Fruit fly (Drosophila melanogaster): ENCODE measurements around the gene iPLA2-VIA.

iPLA2-VIA gene

dm6 chr3L:9899046-9899659 lies 35.0 kb upstream of the iPLA2-VIA start, which contains the start of gene nudE (continued):
- TF ChIP-seq sage (GFP tag; optimal IDR thresholded peaks at IDR 0.05) (no peak), Dfd (GFP tag; optimal IDR thresholded peaks at IDR 0.05) (no peak), woc (GFP tag; optimal IDR thresholded peaks at IDR 0.05) (peak; percentile 23)

- TF ChIP-seq h (GFP tag; optimal IDR thresholded peaks at IDR 0.05) (peak; percentile 1), rgr (GFP tag; optimal IDR thresholded peaks at IDR 0.05) (peak; percentile 55), foxo (GFP tag; optimal IDR thresholded peaks at IDR 0.05) (peak in 1 of 2 experiments; percentile 22), Sp1 (GFP tag; optimal IDR thresholded peaks at IDR 0.05) (no peak), sv (GFP tag; optimal IDR thresholded peaks at IDR 0.05) (no peak), pan (optimal IDR thresholded peaks at IDR 0.05) (no peak), Rel (GFP tag; optimal IDR thresholded peaks at IDR 0.05) (no peak), Rel (tag; optimal IDR thresholded peaks at IDR 0.05) (peak; percentile 58), GATAd (GFP tag; optimal IDR thresholded peaks at IDR 0.05) (no peak), Hr78 (GFP tag; optimal IDR thresholded peaks at IDR 0.05) (no peak), HLH106 (tag; optimal IDR thresholded peaks at IDR 0.05) (peak; percentile 35), Hnf4 (GFP tag; optimal IDR thresholded peaks at IDR 0.05) (no peak), tai (GFP tag; optimal IDR thresholded peaks at IDR 0.05) (no peak), Hr83 (GFP tag; optimal IDR thresholded peaks at IDR 0.05; ENCODE audit: poor library complexity, severe bottlenecking) (peak; percentile 24), Jra (GFP tag; optimal IDR thresholded peaks at IDR 0.05) (no peak), psq (GFP tag; optimal IDR thresholded peaks at IDR 0.05) (no peak), Mio (GFP tag; optimal IDR thresholded peaks at IDR 0.05) (no peak), Dfd (GFP tag; optimal IDR thresholded peaks at IDR 0.05) (no peak), fru (GFP tag; optimal IDR thresholded peaks at IDR 0.05) (no peak), dmrt93B (GFP tag; optimal IDR thresholded peaks at IDR 0.05) (no peak), dsf (GFP tag; optimal IDR thresholded peaks at IDR 0.05; ENCODE audit: borderline replicate concordance) (no peak)
Observed at dm6 chr3L:9898355-9898754, 34.2 kb upstream of the iPLA2-VIA start, which contains the start of the genes CG6707 and CG46387. Gene CG6707, minus strand, starts transcription at chr3L:9898575. Gene CG46387, plus strand, starts transcription at chr3L:9898626.

dm6 chr3L:9897164-9897783 lies 33.1 kb upstream of the iPLA2-VIA start:
- TF ChIP-seq dmrt93B (GFP tag; optimal IDR thresholded peaks at IDR 0.05) (no peak), h (GFP tag; optimal IDR thresholded peaks at IDR 0.05) (peak; percentile 55), woc (GFP tag; optimal IDR thresholded peaks at IDR 0.05) (peak; percentile 1), CrebA (GFP tag; optimal IDR thresholded peaks at IDR 0.05; ENCODE audit: borderline replicate concordance) (no peak), CG9705 (GFP tag; optimal IDR thresholded peaks at IDR 0.05) (no peak), psq (GFP tag; optimal IDR thresholded peaks at IDR 0.05) (peak; percentile 6), rgr (GFP tag; optimal IDR thresholded peaks at IDR 0.05) (peak; percentile 56), tai (GFP tag; optimal IDR thresholded peaks at IDR 0.05) (no peak), usp (GFP tag; optimal IDR thresholded peaks at IDR 0.05) (no peak), fru (GFP tag; optimal IDR thresholded peaks at IDR 0.05) (peak; percentile 75), ey (GFP tag; optimal IDR thresholded peaks at IDR 0.05) (peak; percentile 6), br (GFP tag; optimal IDR thresholded peaks at IDR 0.05) (peak; percentile 57), Sp1 (GFP tag; optimal IDR thresholded peaks at IDR 0.05) (peak; percentile 4), Jra (GFP tag; optimal IDR thresholded peaks at IDR 0.05) (peak; percentile 49), OdsH (GFP tag; optimal IDR thresholded peaks at IDR 0.05) (peak; percentile 12), foxo (GFP tag; optimal IDR thresholded peaks at IDR 0.05) (peak in 1 of 2 experiments; percentile 58), Hnf4 (GFP tag; optimal IDR thresholded peaks at IDR 0.05) (peak; percentile 4), HLH106 (tag; optimal IDR thresholded peaks at IDR 0.05) (peak; percentile 22), Vsx2 (GFP tag; optimal IDR thresholded peaks at IDR 0.05; ENCODE audit: partially characterized antibody) (no peak), Mio (GFP tag; optimal IDR thresholded peaks at IDR 0.05) (no peak), Dfd (GFP tag; optimal IDR thresholded peaks at IDR 0.05) (no peak), Rel (GFP tag; optimal IDR thresholded peaks at IDR 0.05) (no peak), Rel (tag; optimal IDR thresholded peaks at IDR 0.05) (peak; percentile 61)

- no peak for TF ChIP-seq HLH106 (tag; optimal IDR thresholded peaks at IDR 0.05)
- no peak for TF ChIP-seq N (GFP tag; optimal IDR thresholded peaks at IDR 0.05)
Observed at dm6 chr3L:9894643-9895042, 30.5 kb upstream of the iPLA2-VIA start, which contains the start of the genes CG6709 and Hez. Gene CG6709, minus strand, starts transcription at chr3L:9894743. Gene Hez, minus strand, starts transcription at chr3L:9894743.
